Worm (Caenorhabditis elegans): Measurements from ENCODE around the gene T22F7.4.

Gene T22F7.4

DNA sequence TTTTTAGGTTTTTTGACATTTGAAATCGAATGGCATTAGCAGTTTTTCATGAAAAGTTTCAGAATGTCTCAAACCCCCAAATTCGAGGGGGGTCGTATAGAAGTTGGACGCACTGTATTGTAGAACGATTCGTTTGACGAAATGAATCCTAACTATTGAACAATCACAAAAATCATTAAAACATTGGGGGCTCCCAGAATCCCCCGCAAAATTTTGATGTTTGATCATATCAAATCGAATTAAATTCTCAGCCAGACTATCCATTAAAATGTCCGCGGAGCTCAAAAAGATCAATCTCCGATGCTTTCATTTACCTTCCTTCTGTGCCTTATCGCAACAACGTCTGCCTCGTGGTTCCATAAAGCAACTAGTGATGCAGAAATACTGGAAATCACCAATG lies 38.3 kb downstream of the T22F7.4 start, which contains the start of gene F30H5.5:
F30H5.5 (plus strand) TSS at position 301 of the 400 bp plus-strand sequence.
- no peak for TF ChIP-seq aly-2 (tag; optimal IDR thresholded peaks at IDR 0.05)
- no peak for TF ChIP-seq ceh-82 (tag; optimal IDR thresholded peaks at IDR 0.05)
- no peak for TF ChIP-seq nhr-12 (tag; optimal IDR thresholded peaks at IDR 0.05)
- no peak for TF ChIP-seq pha-4 (tag; optimal IDR thresholded peaks at IDR 0.05)
- TF ChIP-seq snpc-4 (tag; optimal IDR thresholded peaks at IDR 0.05) = no peak
- no peak for TF ChIP-seq ztf-11 (tag; optimal IDR thresholded peaks at IDR 0.05)

DNA sequence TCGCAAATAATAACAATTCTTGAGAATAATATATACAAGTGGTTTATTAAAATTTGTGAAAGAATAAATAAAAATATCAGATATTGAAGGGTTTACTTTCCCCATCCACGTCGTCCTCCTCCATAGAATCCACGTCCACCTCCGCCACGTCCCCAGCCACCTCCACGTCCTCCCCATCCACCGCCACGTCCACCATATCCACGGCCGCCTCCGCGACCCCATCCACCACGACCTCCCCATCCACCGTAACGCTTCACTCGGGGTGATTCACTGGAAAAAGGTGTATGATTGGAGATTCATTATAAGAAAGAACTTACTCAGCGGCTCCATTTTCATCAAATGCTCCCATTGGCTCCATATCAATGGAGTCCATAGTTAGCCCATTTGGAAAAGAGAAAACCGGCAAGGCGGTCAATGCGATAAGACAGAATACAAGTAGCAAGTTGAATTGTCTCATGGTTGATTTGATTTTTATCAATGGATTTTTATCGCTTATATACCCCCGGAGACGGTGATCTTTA lies 40.6 kb downstream of the T22F7.4 start, which contains the start of gene nlp-32:
nlp-32 (minus strand) TSS at position 471 of the 521 bp plus-strand sequence.
- TF ChIP-seq tbx-2 (tag; optimal IDR thresholded peaks at IDR 0.05) (no peak), mdl-1 (tag; optimal IDR thresholded peaks at IDR 0.05) (no peak), nhr-77 (tag; optimal IDR thresholded peaks at IDR 0.05) (no peak), egl-27 (tag; optimal IDR thresholded peaks at IDR 0.05) (no peak), fos-1 (tag; optimal IDR thresholded peaks at IDR 0.05) (no peak), nhr-28 (tag; optimal IDR thresholded peaks at IDR 0.05) (no peak), lsy-12 (tag; optimal IDR thresholded peaks at IDR 0.05) (no peak), ceh-28 (tag; optimal IDR thresholded peaks at IDR 0.05) (no peak), hmg-11 (tag; optimal IDR thresholded peaks at IDR 0.05) (no peak), daf-12 (tag; optimal IDR thresholded peaks at IDR 0.05) (no peak), elt-2 (tag; optimal IDR thresholded peaks at IDR 0.05) (no peak), R02D3.7 (tag; optimal IDR thresholded peaks at IDR 0.05) (no peak)

DNA sequence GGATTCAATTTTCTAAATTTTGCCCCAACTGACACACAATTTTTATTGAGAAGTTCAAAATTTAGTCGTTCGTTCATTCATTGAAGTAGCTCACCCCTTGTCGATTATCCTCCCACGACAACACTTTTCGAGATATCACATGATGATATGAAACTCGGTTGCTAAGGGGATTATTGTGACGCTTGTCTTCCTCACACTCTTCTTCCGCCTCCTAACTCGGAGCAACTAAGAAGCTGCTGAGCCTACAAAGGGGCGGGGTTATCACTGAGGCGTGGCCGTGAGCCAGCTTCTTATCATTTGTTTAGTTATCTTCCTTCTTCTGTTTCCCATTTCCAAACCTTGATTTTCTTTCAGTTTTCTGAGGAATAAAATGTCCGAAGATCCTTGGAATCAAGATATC lies 43.2 kb downstream of the T22F7.4 start, which contains the start of gene F10C5.3:
F10C5.3 (plus strand) TSS at position 313 of the 400 bp plus-strand sequence.
- no peak for TF ChIP-seq lin-39 (tag; optimal IDR thresholded peaks at IDR 0.05)
- TF ChIP-seq nhr-11 (tag; optimal IDR thresholded peaks at IDR 0.05) = peak; percentile 8
- TF ChIP-seq skn-1 (tag; optimal IDR thresholded peaks at IDR 0.05) = no peak
- no peak for TF ChIP-seq snpc-4 (tag; optimal IDR thresholded peaks at IDR 0.05)

DNA sequence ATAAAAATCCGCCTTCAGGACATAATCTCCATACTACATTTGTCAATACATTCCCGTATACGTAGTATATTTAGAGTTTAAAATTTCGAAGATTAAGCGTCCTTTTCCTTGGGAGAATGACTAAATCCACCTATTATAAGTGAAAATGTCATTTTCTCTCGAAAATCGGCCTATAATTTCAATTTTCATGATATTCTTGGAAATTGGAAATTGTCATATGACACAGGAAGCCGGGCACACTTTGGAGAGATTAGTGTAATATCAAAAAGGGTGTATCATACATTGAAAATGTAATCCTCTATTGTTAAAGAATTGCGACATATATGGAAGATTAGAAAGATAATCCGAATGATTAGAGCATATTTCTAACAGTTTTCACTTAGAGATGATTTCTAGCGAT lies 44.0 kb downstream of the T22F7.4 start:
- no peak for TF ChIP-seq mdl-1 (tag; optimal IDR thresholded peaks at IDR 0.05)
- no peak for TF ChIP-seq nfya-1 (tag; optimal IDR thresholded peaks at IDR 0.05; ENCODE audit: insufficient read depth)
- peak; percentile 9 for TF ChIP-seq fkh-10 (GFP tag; optimal IDR thresholded peaks at IDR 0.05)
- peak; percentile 32 for TF ChIP-seq nhr-11 (tag; optimal IDR thresholded peaks at IDR 0.05)
- no peak for TF ChIP-seq ceh-9 (tag; optimal IDR thresholded peaks at IDR 0.05)
- no peak for TF ChIP-seq lin-39 (tag; optimal IDR thresholded peaks at IDR 0.05)
- TF ChIP-seq unc-39 (tag; optimal IDR thresholded peaks at IDR 0.05) = no peak
- no peak for TF ChIP-seq skn-1 (tag; optimal IDR thresholded peaks at IDR 0.05)
- TF ChIP-seq nhr-67 (tag; optimal IDR thresholded peaks at IDR 0.05) = no peak

DNA sequence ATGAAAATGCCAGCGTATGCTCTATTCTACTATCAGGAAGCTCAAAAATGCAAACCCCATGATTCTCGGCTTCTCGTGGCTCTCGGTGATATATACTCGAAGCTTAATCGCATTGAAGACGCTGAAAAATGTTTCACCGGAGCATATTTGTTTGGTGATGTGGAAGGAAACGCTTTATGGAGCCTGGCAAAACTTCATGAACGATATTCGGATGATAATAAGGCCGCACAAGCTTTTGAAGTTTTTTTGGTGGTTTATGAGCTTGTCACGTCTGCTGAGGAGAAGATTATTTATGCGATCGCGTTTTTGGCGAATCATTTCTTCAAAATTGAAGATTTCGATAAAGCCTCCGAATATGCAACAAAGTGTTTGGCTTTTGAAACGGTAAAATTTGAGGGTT lies 45.5 kb downstream of the T22F7.4 start:
- no peak for TF ChIP-seq unc-62 (GFP tag; optimal IDR thresholded peaks at IDR 0.05)
- TF ChIP-seq zag-1 (tag; optimal IDR thresholded peaks at IDR 0.05) = no peak
- no peak for TF ChIP-seq lin-15B (tag; optimal IDR thresholded peaks at IDR 0.05)
- TF ChIP-seq unc-39 (tag; optimal IDR thresholded peaks at IDR 0.05) = no peak
- no peak for TF ChIP-seq lsy-12 (tag; optimal IDR thresholded peaks at IDR 0.05)
- no peak for TF ChIP-seq mml-1 (tag; optimal IDR thresholded peaks at IDR 0.05)
- TF ChIP-seq snpc-4 (tag; optimal IDR thresholded peaks at IDR 0.05) = no peak
- no peak for TF ChIP-seq nhr-11 (tag; optimal IDR thresholded peaks at IDR 0.05)
- TF ChIP-seq ztf-4 (tag; optimal IDR thresholded peaks at IDR 0.05) = no peak
- TF ChIP-seq nhr-12 (tag; optimal IDR thresholded peaks at IDR 0.05) = no peak
- no peak for TF ChIP-seq sea-2 (GFP tag; optimal IDR thresholded peaks at IDR 0.05)
- no peak for TF ChIP-seq hmg-11 (tag; optimal IDR thresholded peaks at IDR 0.05)
- no peak for TF ChIP-seq elt-2 (tag; optimal IDR thresholded peaks at IDR 0.05)
- TF ChIP-seq fos-1 (tag; optimal IDR thresholded peaks at IDR 0.05) = no peak
- no peak for TF ChIP-seq mdl-1 (tag; optimal IDR thresholded peaks at IDR 0.05)

DNA sequence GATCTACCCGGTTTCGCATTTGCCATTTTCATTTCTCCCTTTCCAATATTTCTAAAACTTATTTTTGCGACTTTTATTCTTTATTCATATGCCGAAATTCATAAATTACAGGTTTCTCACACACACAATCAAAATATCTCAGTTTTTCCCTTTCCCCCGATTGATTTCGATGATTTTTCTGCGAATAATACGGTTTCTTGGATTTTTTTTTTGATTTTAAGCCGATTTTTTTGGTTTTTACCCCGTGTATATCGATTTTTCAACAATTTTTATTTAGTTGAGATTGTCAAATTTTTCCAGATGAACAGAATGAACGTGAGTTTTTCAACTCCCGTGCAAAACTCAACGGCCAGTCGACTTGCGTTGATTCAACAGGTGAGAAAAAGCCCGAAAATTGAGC lies 51.6 kb downstream of the T22F7.4 start, which contains the start of gene mat-3:
mat-3 (plus strand) TSS at position 301 of the 400 bp plus-strand sequence.
- TF ChIP-seq unc-39 (tag; optimal IDR thresholded peaks at IDR 0.05) (no peak), ceh-82 (tag; optimal IDR thresholded peaks at IDR 0.05) (no peak), eor-1 (tag; optimal IDR thresholded peaks at IDR 0.05) (no peak), nhr-23 (tag; optimal IDR thresholded peaks at IDR 0.05) (no peak), pqm-1 (tag; optimal IDR thresholded peaks at IDR 0.05) (no peak)

All from whole organism, L3 larva.